Fruit fly (Drosophila melanogaster) whole organism, adult: ENCODE measurements around the gene Theg.

Source experiments
- CG11617 ChIP-seq: fragments of 200-800 bp; sonication (Bioruptor generic); optimal IDR thresholded peaks from 2 replicates; lab custom pipeline; 2017; ENCODE audit warnings: mild to moderate bottlenecking, missing biosample characterization, missing genetic modification reagents, missing genetic modification characterization
- CG12768 ChIP-seq: fragments of 200-800 bp; sonication (Bioruptor generic); optimal IDR thresholded peaks from 2 replicates; lab custom pipeline; 2017; ENCODE audit warnings: missing biosample characterization, missing genetic modification characterization, mild to moderate bottlenecking, moderate library complexity, missing genetic modification reagents
- CG14711 ChIP-seq: fragments of 200-800 bp; sonication (Bioruptor generic); optimal IDR thresholded peaks from 2 replicates; lab custom pipeline; 2018; ENCODE audit warnings: missing biosample characterization, mild to moderate bottlenecking, missing genetic modification characterization, moderate library complexity
- CG33017 ChIP-seq: fragments of 200-800 bp; sonication (Bioruptor generic); optimal IDR thresholded peaks from 2 replicates; lab custom pipeline; 2018; ENCODE audit warnings: missing biosample characterization, mild to moderate bottlenecking, missing genetic modification characterization, moderate library complexity
- CG7045 ChIP-seq: fragments of 200-800 bp; sonication (Bioruptor generic); optimal IDR thresholded peaks from 2 replicates; lab custom pipeline; 2017; ENCODE audit warnings: missing biosample characterization, mild to moderate bottlenecking, missing genetic modification characterization
- Clk ChIP-seq: fragments of 200-800 bp; sonication (Bioruptor generic); optimal IDR thresholded peaks from 2 replicates; lab custom pipeline; 2017; ENCODE audit warnings: missing biosample characterization, missing genetic modification characterization
- Hr96 ChIP-seq: fragments of 200-800 bp; sonication (Bioruptor generic); optimal IDR thresholded peaks from 2 replicates; lab custom pipeline; 2016; ENCODE audit warnings: missing biosample characterization, missing genetic modification characterization
- Mnt ChIP-seq: fragments of 200-800 bp; sonication (Bioruptor generic); optimal IDR thresholded peaks from 2 replicates; lab custom pipeline; 2016; ENCODE audit warnings: missing biosample characterization, mild to moderate bottlenecking, missing genetic modification characterization
- kay ChIP-seq: fragments of 200-800 bp; sonication (Bioruptor generic); peaks from one replicate; lab custom pipeline; 2016; ENCODE audit warnings: missing biosample characterization, missing genetic modification characterization, borderline replicate concordance
- toe ChIP-seq: fragments of 200-800 bp; sonication (Bioruptor generic); optimal IDR thresholded peaks from 2 replicates; lab custom pipeline; 2016; ENCODE audit warnings: missing biosample characterization, missing genetic modification characterization

DNA sequence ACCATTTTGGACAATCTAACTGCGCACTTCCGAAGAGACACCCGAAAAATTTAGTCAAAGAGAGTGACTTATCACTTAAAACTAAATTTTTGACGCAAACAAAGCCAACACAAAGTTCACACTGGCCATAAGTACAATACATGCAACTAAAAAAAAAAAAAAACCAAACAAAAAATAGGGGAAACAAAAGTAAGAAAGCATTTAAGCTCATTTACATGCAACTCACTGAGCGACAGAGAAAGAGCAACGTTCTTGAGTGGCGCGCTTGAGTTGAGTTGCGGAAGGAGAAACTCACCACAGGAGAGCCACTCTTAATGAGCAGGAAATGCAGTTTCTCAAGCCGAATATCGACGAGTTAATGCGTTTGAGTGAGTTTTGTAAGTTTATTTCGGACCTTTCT lies 43.4 kb upstream of the Theg start:
- no peak for TF ChIP-seq Hr96 (GFP tag; lab: Kevin White, UChicago)
- TF ChIP-seq kay (GFP tag; lab: Kevin White, UChicago): no peak
- TF ChIP-seq Clk (GFP tag; lab: Kevin White, UChicago): no peak
- peak; percentile 36 for TF ChIP-seq CG12768 (GFP tag; lab: Kevin White, UChicago)
- no peak for TF ChIP-seq CG33017 (tag; lab: Kevin White, UChicago)
- TF ChIP-seq CG11617 (GFP tag; lab: Kevin White, UChicago): no peak
- TF ChIP-seq toe (GFP tag; lab: Kevin White, UChicago): no peak
- no peak for TF ChIP-seq CG7045
- TF ChIP-seq Mnt (GFP tag; lab: Kevin White, UChicago): no peak
- no peak for TF ChIP-seq CG14711 (tag; lab: Kevin White, UChicago)
